Fruit fly (Drosophila melanogaster): ENCODE measurements around the gene eff.

eff gene

dm6 chr3R:14748323-14749076 is 7.4 kb upstream of the eff start (continued):
- TF ChIP-seq NC2α (GFP tag; optimal IDR thresholded peaks at IDR 0.05) (no peak), Nf-YA (GFP tag; IDR thresholded peaks at IDR 0.05) (no peak), D (optimal IDR thresholded peaks at IDR 0.05) (no peak), D (GFP tag; optimal IDR thresholded peaks at IDR 0.05) (peak; percentile 47), kni (GFP tag; optimal IDR thresholded peaks at IDR 0.05) (no peak), CG4360 (GFP tag; IDR thresholded peaks at IDR 0.05) (peak; percentile 26; the same call in 1 of the 2 replicates), CG3995 (GFP tag; optimal IDR thresholded peaks at IDR 0.05) (no peak), ac (GFP tag; optimal IDR thresholded peaks at IDR 0.05) (peak; percentile 38), CG15269 (tag; optimal IDR thresholded peaks at IDR 0.05) (no peak), Chrac-16 (GFP tag; optimal IDR thresholded peaks at IDR 0.05) (no peak), CG4820 (GFP tag; optimal IDR thresholded peaks at IDR 0.05) (peak; percentile 0)

- peak in 1 of 2 experiments; percentile 66 for TF ChIP-seq Hr78 (GFP tag; optimal IDR thresholded peaks at IDR 0.05)
- no peak for TF ChIP-seq CG6689 (GFP tag; IDR thresholded peaks at IDR 0.05)
- TF ChIP-seq ci (GFP tag; IDR thresholded peaks at IDR 0.05), result no peak
- peak; percentile 53 for TF ChIP-seq Med (GFP tag)
- TF ChIP-seq seq (GFP tag; IDR thresholded peaks at IDR 0.05), result no peak
- TF ChIP-seq D19B (GFP tag; optimal IDR thresholded peaks at IDR 0.05), result no peak
- no peak for TF ChIP-seq Xbp1 (GFP tag; optimal IDR thresholded peaks at IDR 0.05)
- TF ChIP-seq vvl (GFP tag; IDR thresholded peaks at IDR 0.05), result 0 out of 2 replicates have a peak, but pooled peaks have one; percentile 26
- peak; percentile 34; the same call in 1 of the 3 replicates for TF ChIP-seq vnd (GFP tag; IDR thresholded peaks at IDR 0.05; ENCODE audit: partially characterized antibody)
- TF ChIP-seq fd96Cb (tag; optimal IDR thresholded peaks at IDR 0.05), result no peak
- TF ChIP-seq chinmo (GFP tag; IDR thresholded peaks at IDR 0.05; ENCODE audit: partially characterized antibody), result peak; percentile 69; the same call in 1 of the 4 replicates
- peak; percentile 61; the same call in 1 of the 3 replicates for TF ChIP-seq CG2199 (GFP tag; IDR thresholded peaks at IDR 0.05)
- TF ChIP-seq Opbp (GFP tag; IDR thresholded peaks at IDR 0.05; ENCODE audit: partially characterized antibody), result peak; percentile 41; the same call in 1 of the 3 replicates
- no peak for TF ChIP-seq stc (GFP tag; IDR thresholded peaks at IDR 0.05)
- TF ChIP-seq Blimp-1 (GFP tag; optimal IDR thresholded peaks at IDR 0.05), result no peak
- TF ChIP-seq eyg (GFP tag; optimal IDR thresholded peaks at IDR 0.05), result no peak
- no peak for TF ChIP-seq CG9609 (GFP tag; optimal IDR thresholded peaks at IDR 0.05)
- 0 out of 2 replicates have a peak, but pooled peaks have one; percentile 19 for TF ChIP-seq CG11085 (GFP tag; IDR thresholded peaks at IDR 0.05)
- TF ChIP-seq Rx (GFP tag; IDR thresholded peaks at IDR 0.05), result no peak
- TF ChIP-seq zen2 (GFP tag; IDR thresholded peaks at IDR 0.05; ENCODE audit: partially characterized antibody), result 0 out of 3 replicates have a peak, but pooled peaks have one; percentile 11
- TF ChIP-seq CG13123 (GFP tag; optimal IDR thresholded peaks at IDR 0.05), result no peak
- no peak for TF ChIP-seq CG13775 (GFP tag; optimal IDR thresholded peaks at IDR 0.05)
- peak; percentile 72 for TF ChIP-seq sug (tag; optimal IDR thresholded peaks at IDR 0.05)
- TF ChIP-seq z (GFP tag; IDR thresholded peaks at IDR 0.05), result peak; percentile 91
- TF ChIP-seq CkIIα-i1 (GFP tag; IDR thresholded peaks at IDR 0.05), result no peak
- TF ChIP-seq Camta (GFP tag; optimal IDR thresholded peaks at IDR 0.05), result peak; percentile 2
These were observed 6.8 kb upstream of the eff start for dm6 chr3R:14747915-14748314.

- TF ChIP-seq exex (tag; optimal IDR thresholded peaks at IDR 0.05), result peak; percentile 80
- TF ChIP-seq Lim3 (GFP tag; IDR thresholded peaks at IDR 0.05), result no peak
- TF ChIP-seq eve (GFP tag; optimal IDR thresholded peaks at IDR 0.05), result peak in 1 of 2 experiments; percentile 36
- peak; percentile 40 for TF ChIP-seq sug (tag; optimal IDR thresholded peaks at IDR 0.05)
- peak in 1 of 2 experiments; percentile 17 for TF ChIP-seq Pdp1 (GFP tag; optimal IDR thresholded peaks at IDR 0.05)
- peak; percentile 46; the same call in 1 of the 2 replicates for TF ChIP-seq GATAe (GFP tag; conservative IDR thresholded peaks at IDR 0.05)
- no peak for TF ChIP-seq CG14014 (GFP tag; IDR thresholded peaks at IDR 0.05)
- TF ChIP-seq mirr (GFP tag; optimal IDR thresholded peaks at IDR 0.05), result peak; percentile 64
- no peak for TF ChIP-seq ranshi (GFP tag; IDR thresholded peaks at IDR 0.05)
- peak; percentile 32 for TF ChIP-seq cg (GFP tag; optimal IDR thresholded peaks at IDR 0.05)
These were observed 6.2 kb upstream of the eff start for dm6 chr3R:14747259-14747856.

Measured in whole organism, embryonic.